Worm (Caenorhabditis elegans): ENCODE results near the gene duo-1.

duo-1 gene

DNA sequence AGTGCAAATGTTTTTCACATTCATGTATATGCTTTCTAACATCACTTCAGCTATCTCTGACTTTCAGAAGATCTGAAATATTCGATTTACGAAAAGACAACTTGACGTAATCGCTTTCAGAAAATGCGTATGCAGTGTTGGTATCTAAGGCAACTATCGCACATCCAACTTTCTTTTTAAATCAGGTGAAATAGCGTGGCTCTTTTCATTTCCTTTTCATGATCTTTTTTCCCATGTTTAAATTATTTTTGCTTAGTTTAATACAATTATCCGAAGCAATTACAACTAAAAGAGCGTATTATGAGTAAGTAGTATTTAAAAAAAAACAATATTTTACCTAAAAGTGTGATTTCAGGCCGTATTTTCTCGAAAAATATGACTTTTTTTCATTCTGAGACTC is 7.6 kb upstream of the duo-1 start, which contains the start of gene F38B7.11:
Gene F38B7.11, plus strand, starts transcription at position 301 of the 400 bp plus-strand sequence.
- no peak for TF ChIP-seq aptf-3 (GFP tag; IDR thresholded peaks at IDR 0.05)
- no peak for TF ChIP-seq ceh-91 (GFP tag; IDR thresholded peaks at IDR 0.05)
- TF ChIP-seq rcor-1 (GFP tag; IDR thresholded peaks at IDR 0.05) = no peak
- TF ChIP-seq snpc-1.3 (tag; optimal IDR thresholded peaks at IDR 0.05; ENCODE audit: insufficient read depth) = no peak
- no peak for TF ChIP-seq ccch-3 (GFP tag; optimal IDR thresholded peaks at IDR 0.05)

DNA sequence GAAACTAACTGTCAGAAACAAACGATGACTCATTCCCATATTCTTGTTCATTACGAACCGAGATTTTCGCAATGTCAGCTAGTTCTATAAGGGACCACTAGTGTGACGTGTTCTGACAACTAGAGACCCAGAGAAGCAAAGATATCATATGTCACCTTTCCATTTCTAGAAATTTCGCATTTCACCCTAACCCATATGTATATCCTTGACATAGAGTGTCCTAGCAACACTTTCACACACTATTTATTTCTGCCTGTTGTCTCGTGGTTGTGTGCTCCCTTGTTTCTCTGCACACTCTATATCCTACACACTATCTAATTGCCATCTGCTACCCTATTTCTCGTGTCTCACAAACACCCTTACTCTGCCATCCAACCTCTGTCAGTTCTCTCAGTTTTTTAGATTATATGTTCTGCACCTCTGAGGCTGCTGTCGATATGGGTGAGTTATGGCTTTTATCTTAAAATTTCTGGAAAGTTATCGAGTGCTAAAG is 5.5 kb upstream of the duo-1 start, which contains the start of the genes F38B7.17 and F38B7.3:
Gene F38B7.17, minus strand, starts transcription at position 51 of the 493 bp plus-strand sequence.
Gene F38B7.3, plus strand, starts transcription at position 194 of the 493 bp plus-strand sequence.
- TF ChIP-seq lin-54 (GFP tag; optimal IDR thresholded peaks at IDR 0.05) (peak; percentile 15), ztf-25 (GFP tag; IDR thresholded peaks at IDR 0.05) (no peak), rec-8 (tag; optimal IDR thresholded peaks at IDR 0.05) (no peak), hmg-1.2 (GFP tag; IDR thresholded peaks at IDR 0.05) (peak; percentile 90), snpc-1.3 (tag; optimal IDR thresholded peaks at IDR 0.05; ENCODE audit: insufficient read depth) (no peak), ztf-26 (tag; optimal IDR thresholded peaks at IDR 0.05) (peak; percentile 30), ZK185.1 (tag; optimal IDR thresholded peaks at IDR 0.05; ENCODE audit: poor library complexity, severe bottlenecking) (no peak), lsy-27 (tag; optimal IDR thresholded peaks at IDR 0.05; ENCODE audit: borderline replicate concordance, insufficient read depth) (no peak), cebp-1 (GFP tag; IDR thresholded peaks at IDR 0.05) (no peak), cebp-1 (tag; optimal IDR thresholded peaks at IDR 0.05) (peak; percentile 64), F23B12.7 (tag; optimal IDR thresholded peaks at IDR 0.05; ENCODE audit: insufficient read depth) (no peak), ekl-4 (GFP tag; IDR thresholded peaks at IDR 0.05) (no peak), nfya-1 (tag; optimal IDR thresholded peaks at IDR 0.05; ENCODE audit: borderline replicate concordance, insufficient read depth) (no peak), ceh-91 (GFP tag; IDR thresholded peaks at IDR 0.05) (no peak), let-526 (GFP tag; IDR thresholded peaks at IDR 0.05) (no peak), ztf-3 (GFP tag; optimal IDR thresholded peaks at IDR 0.05) (no peak), ceh-27 (GFP tag; optimal IDR thresholded peaks at IDR 0.05) (peak; percentile 15), tbp1 (GFP tag; optimal IDR thresholded peaks at IDR 0.05) (peak; percentile 18), lin-35 (GFP tag; optimal IDR thresholded peaks at IDR 0.05) (peak in 1 of 3 experiments; percentile 32), pbrm-1 (GFP tag; IDR thresholded peaks at IDR 0.05) (no peak), madf-10 (tag; optimal IDR thresholded peaks at IDR 0.05) (no peak), F39B2.1 (GFP tag; IDR thresholded peaks at IDR 0.05) (no peak), dpl-1 (GFP tag; optimal IDR thresholded peaks at IDR 0.05) (no peak), hlh-26 (GFP tag; conservative IDR thresholded peaks at IDR 0.05) (no peak), K12H6.12 (tag; optimal IDR thresholded peaks at IDR 0.05) (peak; percentile 28), rcor-1 (GFP tag; IDR thresholded peaks at IDR 0.05) (no peak), Y53G8AR.9 (GFP tag; conservative IDR thresholded peaks at IDR 0.05) (no peak), mel-28 (tag; optimal IDR thresholded peaks at IDR 0.05; ENCODE audit: borderline replicate concordance) (no peak), efl-1 (GFP tag; optimal IDR thresholded peaks at IDR 0.05) (no peak), F49E8.2 (tag; optimal IDR thresholded peaks at IDR 0.05; ENCODE audit: insufficient read depth) (no peak), B0336.3 (GFP tag; IDR thresholded peaks at IDR 0.05) (no peak), chd-7 (tag; optimal IDR thresholded peaks at IDR 0.05) (no peak), tlf-1 (GFP tag; optimal IDR thresholded peaks at IDR 0.05) (no peak), hsf-1 (GFP tag; IDR thresholded peaks at IDR 0.05) (no peak), egl-44 (GFP tag; IDR thresholded peaks at IDR 0.05) (no peak), nhr-179 (tag; optimal IDR thresholded peaks at IDR 0.05) (no peak), xnd-1 (tag; optimal IDR thresholded peaks at IDR 0.05) (no peak), dox-1 (GFP tag; IDR thresholded peaks at IDR 0.05) (0 out of 2 replicates have a peak, but pooled peaks have one; percentile 19), attf-6 (GFP tag; IDR thresholded peaks at IDR 0.05) (no peak), attf-5 (GFP tag; optimal IDR thresholded peaks at IDR 0.05) (peak; percentile 60), athp-1 (tag; optimal IDR thresholded peaks at IDR 0.05) (no peak), B0035.1 (tag; optimal IDR thresholded peaks at IDR 0.05) (no peak), K11D2.4 (GFP tag; IDR thresholded peaks at IDR 0.05) (no peak)
